Worm (Caenorhabditis elegans): ENCODE data around the gene F40A3.2.

F40A3.2 gene

ce11 chrV:7908431-7908830, 29.7 kb downstream of the F40A3.2 start:
- TF ChIP-seq flh-1 (GFP tag; optimal IDR thresholded peaks at IDR 0.05) (no peak), hlh-1 (tag; optimal IDR thresholded peaks at IDR 0.05) (no peak), ceh-43 (GFP tag; optimal IDR thresholded peaks at IDR 0.05) (no peak), nhr-76 (tag; optimal IDR thresholded peaks at IDR 0.05) (no peak), ces-1 (GFP tag; optimal IDR thresholded peaks at IDR 0.05) (no peak), M03D4.4 (tag; optimal IDR thresholded peaks at IDR 0.05) (no peak), unc-120 (tag; optimal IDR thresholded peaks at IDR 0.05; ENCODE audit: poor library complexity, severe bottlenecking) (no peak), mab-5 (tag; optimal IDR thresholded peaks at IDR 0.05) (no peak), tbx-8 (GFP tag; optimal IDR thresholded peaks at IDR 0.05) (no peak), nhr-2 (tag; optimal IDR thresholded peaks at IDR 0.05) (no peak), nhr-237 (tag; optimal IDR thresholded peaks at IDR 0.05) (no peak), unc-62 (GFP tag; optimal IDR thresholded peaks at IDR 0.05) (no peak), lin-32 (GFP tag; optimal IDR thresholded peaks at IDR 0.05) (no peak), ceh-83 (GFP tag; optimal IDR thresholded peaks at IDR 0.05) (no peak), elt-3 (tag; optimal IDR thresholded peaks at IDR 0.05) (no peak)

ce11 chrV:7925483-7925882, 46.8 kb downstream of the F40A3.2 start, which contains the start of gene srsx-7:
Gene srsx-7, plus strand, starts transcription at chrV:7925783.
- TF ChIP-seq unc-120 (tag; optimal IDR thresholded peaks at IDR 0.05; ENCODE audit: poor library complexity, severe bottlenecking): no peak
- TF ChIP-seq nhr-28 (tag; optimal IDR thresholded peaks at IDR 0.05): no peak
- no peak for TF ChIP-seq elt-3 (tag; optimal IDR thresholded peaks at IDR 0.05)
- TF ChIP-seq zip-8 (tag; optimal IDR thresholded peaks at IDR 0.05): no peak
- no peak for TF ChIP-seq nhr-12 (tag; optimal IDR thresholded peaks at IDR 0.05)
- TF ChIP-seq sem-2 (GFP tag; optimal IDR thresholded peaks at IDR 0.05): no peak

- TF ChIP-seq snpc-4 (tag; optimal IDR thresholded peaks at IDR 0.05) (no peak), M03D4.4 (tag; optimal IDR thresholded peaks at IDR 0.05) (no peak), mls-2 (tag; optimal IDR thresholded peaks at IDR 0.05) (no peak), pha-4 (tag; optimal IDR thresholded peaks at IDR 0.05) (no peak)
These were observed 48.1 kb downstream of the F40A3.2 start, which contains the start of gene srsx-6 for ce11 chrV:7926784-7927183. Gene srsx-6, plus strand, starts transcription at chrV:7927084.

ce11 chrV:7928660-7929059, 49.9 kb downstream of the F40A3.2 start, which contains the start of gene srsx-5:
Gene srsx-5, plus strand, starts transcription at chrV:7928960.
- TF ChIP-seq elt-3 (tag; optimal IDR thresholded peaks at IDR 0.05) (no peak), drap-1 (GFP tag; optimal IDR thresholded peaks at IDR 0.05) (no peak), tbx-8 (GFP tag; optimal IDR thresholded peaks at IDR 0.05) (no peak), ceh-39 (tag; optimal IDR thresholded peaks at IDR 0.05) (no peak), hlh-1 (tag; optimal IDR thresholded peaks at IDR 0.05) (no peak), nhr-12 (tag; optimal IDR thresholded peaks at IDR 0.05) (no peak), nhr-76 (tag; optimal IDR thresholded peaks at IDR 0.05) (no peak), unc-120 (tag; optimal IDR thresholded peaks at IDR 0.05; ENCODE audit: poor library complexity, severe bottlenecking) (no peak), lin-32 (GFP tag; optimal IDR thresholded peaks at IDR 0.05) (no peak), blmp-1 (tag; optimal IDR thresholded peaks at IDR 0.05) (no peak), ces-1 (GFP tag; optimal IDR thresholded peaks at IDR 0.05) (no peak), nhr-28 (tag; optimal IDR thresholded peaks at IDR 0.05) (no peak), elt-1 (tag; optimal IDR thresholded peaks at IDR 0.05; ENCODE audit: borderline replicate concordance, insufficient read depth) (no peak), ztf-11 (tag; optimal IDR thresholded peaks at IDR 0.05) (no peak)
